Worm (Caenorhabditis elegans) whole organism, L3 larva: Measurements from ENCODE around the gene ima-3.

Experiments used
- aly-2 ChIP-seq: fragments of 150-350 bp; optimal IDR thresholded peaks from 2 replicates; lab custom pipeline; 2014; ENCODE audit warnings: missing biosample characterization, missing genetic modification characterization
- egl-5 ChIP-seq: fragments of 150-350 bp; optimal IDR thresholded peaks from 2 replicates; lab custom pipeline; 2017; ENCODE audit warnings: missing biosample characterization, missing genetic modification reagents, missing genetic modification characterization, inconsistent platforms
- eor-1 ChIP-seq, 2 experiments: fragments of 150-350 bp; optimal IDR thresholded peaks; 2 replicates each; lab custom pipeline; 2014 to 2018; ENCODE audit warnings: missing biosample characterization in 2 of 2, missing genetic modification characterization in 2 of 2
- lin-15B ChIP-seq: fragments of 150-350 bp; optimal IDR thresholded peaks from 2 replicates; lab custom pipeline; 2014; ENCODE audit warnings: missing biosample characterization, missing genetic modification characterization
- mdl-1 ChIP-seq: fragments of 150-350 bp; optimal IDR thresholded peaks from 2 replicates; lab custom pipeline; 2014; ENCODE audit warnings: missing biosample characterization, missing genetic modification characterization
- nfya-1 ChIP-seq: sonication (generic microtip); optimal IDR thresholded peaks from 2 replicates; lab custom pipeline; 2017; ENCODE audit warnings: missing genetic modification characterization, mild to moderate bottlenecking, missing compliant biosample characterization, antibody characterized with exemption, moderate library complexity; ENCODE audit not compliant: insufficient read depth
- nhr-11 ChIP-seq: fragments of 150-350 bp; optimal IDR thresholded peaks from 2 replicates; lab custom pipeline; 2014; ENCODE audit warnings: missing biosample characterization, missing genetic modification characterization
- nhr-28 ChIP-seq: fragments of 150-350 bp; optimal IDR thresholded peaks from 2 replicates; lab custom pipeline; 2014; ENCODE audit warnings: missing biosample characterization, missing genetic modification characterization
- pha-4 ChIP-seq: fragments of 150-350 bp; optimal IDR thresholded peaks from 2 replicates; lab custom pipeline; 2014; ENCODE audit warnings: missing biosample characterization, missing genetic modification reagents, missing genetic modification characterization
- unc-62 ChIP-seq: fragments of 150-350 bp; sonication (generic microtip); optimal IDR thresholded peaks from 4 replicates; lab custom pipeline; 2014; ENCODE audit warnings: missing biosample characterization, missing genetic modification reagents, missing genetic modification characterization
- zag-1 ChIP-seq: fragments of 150-350 bp; optimal IDR thresholded peaks from 2 replicates; lab custom pipeline; 2014; ENCODE audit warnings: missing biosample characterization, missing genetic modification characterization

Gene ima-3

DNA sequence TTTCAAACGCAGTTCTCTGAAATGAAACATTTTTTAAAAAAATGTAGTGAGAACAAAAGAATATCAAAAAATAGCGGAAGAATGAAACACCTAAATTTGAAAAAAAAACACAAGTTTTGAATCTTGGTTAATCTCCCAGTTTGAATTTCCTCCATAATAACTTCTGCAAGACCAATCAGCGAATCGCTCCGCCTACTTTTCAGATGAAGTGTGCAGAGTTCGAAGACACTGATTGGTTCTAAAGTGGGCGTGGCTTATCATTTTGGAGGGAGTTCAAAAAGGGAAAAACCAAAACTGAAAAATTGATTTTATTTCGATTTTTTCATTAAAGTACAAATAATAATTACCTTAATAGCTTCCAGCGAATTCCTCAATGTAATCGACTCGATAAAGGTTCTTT, 50.6 kb downstream of the ima-3 start:
- TF ChIP-seq nfya-1 (tag; lab: Kevin White, UChicago) = peak; percentile 96
- TF ChIP-seq zag-1 (tag; lab: Kevin White, UChicago) = no peak
- no peak for TF ChIP-seq nhr-28 (tag; lab: Kevin White, UChicago)
- TF ChIP-seq eor-1 (tag; optimal IDR thresholded peaks at IDR 0.05; lab: Kevin White, UChicago) = no peak
- TF ChIP-seq egl-5 (tag; lab: Kevin White, UChicago) = no peak
- no peak for TF ChIP-seq unc-62
- TF ChIP-seq mdl-1 (tag; lab: Kevin White, UChicago) = no peak
- no peak for TF ChIP-seq nhr-11 (tag; lab: Kevin White, UChicago)
- TF ChIP-seq pha-4 (tag; lab: Kevin White, UChicago) = no peak
- TF ChIP-seq lin-15B (tag; lab: Kevin White, UChicago) = peak; percentile 18

- peak; percentile 61 for TF ChIP-seq pha-4 (tag; lab: Kevin White, UChicago)
- no peak for TF ChIP-seq aly-2
These were observed 52.6 kb downstream of the ima-3 start for ce11 chrIV:7508850-7509249.
